6 worm cellular contexts compared by ENCODE assay signal in genomic region chrV:7759270-7759669, ce11.
TF ChIP-seq lines count a peak whose summit lies in the region.

No protein-coding gene starts in this region.

TF ChIP-seq in whole organism, L1 larva, 84 proteins besides CTCF, POLR2A, EP300 and RAD21 (continued from another document and continues in another):
- TF ChIP-seq nhr-12 (tag; optimal IDR thresholded peaks at IDR 0.05; lab: Kevin White, UChicago) (no peak), aly-2 (tag; optimal IDR thresholded peaks at IDR 0.05; lab: Kevin White, UChicago) (no peak), zag-1 (tag; optimal IDR thresholded peaks at IDR 0.05; lab: Kevin White, UChicago) (peak; percentile 13), lin-14 (GFP tag; optimal IDR thresholded peaks at IDR 0.05; lab: Kevin White, UChicago) (peak; percentile 97), pqm-1 (tag; optimal IDR thresholded peaks at IDR 0.05; lab: Kevin White, UChicago) (no peak), fos-1 (tag; optimal IDR thresholded peaks at IDR 0.05; lab: Kevin White, UChicago) (peak; percentile 49), hpl-2 (GFP tag; optimal IDR thresholded peaks at IDR 0.05; lab: Kevin White, UChicago) (no peak), elt-3 (tag; optimal IDR thresholded peaks at IDR 0.05; lab: Kevin White, UChicago) (peak in 3 of 6 experiments; percentile 7 to 61 (median 26)), grh-1 (GFP tag; IDR thresholded peaks at IDR 0.05; lab: Robert Waterston, UW) (no peak), pag-3 (tag; optimal IDR thresholded peaks at IDR 0.05; lab: Kevin White, UChicago; ENCODE audit: borderline replicate concordance, insufficient read depth) (no peak), unc-62 (GFP tag; optimal IDR thresholded peaks at IDR 0.05; lab: Kevin White, UChicago) (no peak), efl-3 (GFP tag; optimal IDR thresholded peaks at IDR 0.05; lab: Kevin White, UChicago) (no peak), unc-130 (tag; optimal IDR thresholded peaks at IDR 0.05; lab: Kevin White, UChicago) (peak; percentile 44), nhr-76 (tag; optimal IDR thresholded peaks at IDR 0.05; lab: Kevin White, UChicago) (no peak), snu-23 (GFP tag; optimal IDR thresholded peaks at IDR 0.05; lab: Kevin White, UChicago) (peak; percentile 89), alr-1 (tag; optimal IDR thresholded peaks at IDR 0.05; lab: Kevin White, UChicago; ENCODE audit: borderline replicate concordance) (no peak), mdl-1 (tag; optimal IDR thresholded peaks at IDR 0.05; lab: Kevin White, UChicago) (peak in 1 of 2 experiments; percentile 73), jun-1 (tag; optimal IDR thresholded peaks at IDR 0.05; lab: Kevin White, UChicago) (no peak), nhr-71 (tag; optimal IDR thresholded peaks at IDR 0.05; lab: Kevin White, UChicago) (peak; percentile 86), lin-13 (GFP tag; optimal IDR thresholded peaks at IDR 0.05; lab: Kevin White, UChicago) (peak; percentile 45), rnt-1 (tag; optimal IDR thresholded peaks at IDR 0.05; lab: Kevin White, UChicago) (peak; percentile 61), nhr-11 (tag; optimal IDR thresholded peaks at IDR 0.05; lab: Kevin White, UChicago) (no peak)

TF ChIP-seq in whole organism, L2 larva, 48 proteins besides CTCF, POLR2A, EP300 and RAD21 (continued from another document):
- TF ChIP-seq unc-62 (GFP tag; optimal IDR thresholded peaks at IDR 0.05; lab: Kevin White, UChicago): peak; percentile 24
- no peak for TF ChIP-seq lin-11 (tag; optimal IDR thresholded peaks at IDR 0.05; lab: Kevin White, UChicago)
- peak; percentile 80 for TF ChIP-seq unc-55 (GFP tag; optimal IDR thresholded peaks at IDR 0.05; lab: Kevin White, UChicago)
- TF ChIP-seq nhr-21 (tag; optimal IDR thresholded peaks at IDR 0.05; lab: Kevin White, UChicago): peak; percentile 12
- peak; percentile 82 for TF ChIP-seq C34F6.9 (tag; optimal IDR thresholded peaks at IDR 0.05; lab: Kevin White, UChicago)
- no peak for TF ChIP-seq skn-1 (tag; optimal IDR thresholded peaks at IDR 0.05; lab: Kevin White, UChicago)
- no peak for TF ChIP-seq dmd-4 (tag; optimal IDR thresholded peaks at IDR 0.05; lab: Kevin White, UChicago)
- peak; percentile 36 for TF ChIP-seq F13H6.1 (tag; optimal IDR thresholded peaks at IDR 0.05; lab: Kevin White, UChicago)
- TF ChIP-seq nhr-11 (tag; optimal IDR thresholded peaks at IDR 0.05; lab: Kevin White, UChicago): no peak
- TF ChIP-seq elt-3 (tag; optimal IDR thresholded peaks at IDR 0.05; lab: Kevin White, UChicago): no peak
- TF ChIP-seq lin-13 (GFP tag; optimal IDR thresholded peaks at IDR 0.05; lab: Kevin White, UChicago): peak; percentile 26
- no peak for TF ChIP-seq ama-1 (optimal IDR thresholded peaks at IDR 0.05; lab: Kevin White, UChicago)
- peak; percentile 24 for TF ChIP-seq nhr-25 (tag; optimal IDR thresholded peaks at IDR 0.05; lab: Kevin White, UChicago)
- no peak for TF ChIP-seq nhr-12 (tag; optimal IDR thresholded peaks at IDR 0.05; lab: Kevin White, UChicago)
- TF ChIP-seq sem-4 (tag; optimal IDR thresholded peaks at IDR 0.05; lab: Kevin White, UChicago): no peak
- peak; percentile 75 for TF ChIP-seq crh-2 (tag; optimal IDR thresholded peaks at IDR 0.05; lab: Kevin White, UChicago)
- peak; percentile 12 for TF ChIP-seq zag-1 (tag; optimal IDR thresholded peaks at IDR 0.05; lab: Kevin White, UChicago)
- no peak for TF ChIP-seq peb-1 (tag; optimal IDR thresholded peaks at IDR 0.05; lab: Kevin White, UChicago)
- TF ChIP-seq mdl-1 (tag; optimal IDR thresholded peaks at IDR 0.05; lab: Kevin White, UChicago): peak in 1 of 2 experiments; percentile 73
- no peak for TF ChIP-seq ztf-4 (tag; optimal IDR thresholded peaks at IDR 0.05; lab: Kevin White, UChicago)
- TF ChIP-seq Y55F3AM.14 (GFP tag; optimal IDR thresholded peaks at IDR 0.05; lab: Kevin White, UChicago): no peak
- TF ChIP-seq egl-27 (tag; optimal IDR thresholded peaks at IDR 0.05; lab: Kevin White, UChicago): peak; percentile 60

TF ChIP-seq in whole organism, L3 larva, 47 proteins besides CTCF, POLR2A, EP300 and RAD21 (continued from another document):
- TF ChIP-seq tbx-2 (tag; optimal IDR thresholded peaks at IDR 0.05; lab: Kevin White, UChicago): no peak
- TF ChIP-seq lin-39 (tag; optimal IDR thresholded peaks at IDR 0.05; lab: Kevin White, UChicago): peak; percentile 46
- TF ChIP-seq nhr-23 (tag; optimal IDR thresholded peaks at IDR 0.05; lab: Kevin White, UChicago): peak; percentile 31
- TF ChIP-seq aly-2 (tag; optimal IDR thresholded peaks at IDR 0.05; lab: Kevin White, UChicago): no peak
- TF ChIP-seq ceh-82 (tag; optimal IDR thresholded peaks at IDR 0.05; lab: Kevin White, UChicago): no peak
- peak; percentile 61 for TF ChIP-seq pha-4 (tag; optimal IDR thresholded peaks at IDR 0.05; lab: Kevin White, UChicago)
- TF ChIP-seq egl-5 (tag; optimal IDR thresholded peaks at IDR 0.05; lab: Kevin White, UChicago): peak; percentile 79
- TF ChIP-seq nhr-77 (tag; optimal IDR thresholded peaks at IDR 0.05; lab: Kevin White, UChicago): no peak
- peak; percentile 57 for TF ChIP-seq nfya-1 (tag; optimal IDR thresholded peaks at IDR 0.05; lab: Kevin White, UChicago; ENCODE audit: insufficient read depth)
- TF ChIP-seq hmg-11 (tag; optimal IDR thresholded peaks at IDR 0.05; lab: Kevin White, UChicago): peak; percentile 42
- TF ChIP-seq daf-12 (tag; optimal IDR thresholded peaks at IDR 0.05; lab: Kevin White, UChicago): no peak
TF ChIP-seq in whole organism, L3 larva: peak in this region for 12.

TF ChIP-seq in whole organism, L4 larva, 104 proteins besides CTCF, POLR2A, EP300 and RAD21 (continued from another document):
- peak; percentile 2 for TF ChIP-seq fkh-10 (GFP tag; optimal IDR thresholded peaks at IDR 0.05; lab: Kevin White, UChicago)
- TF ChIP-seq dmd-6 (GFP tag; IDR thresholded peaks at IDR 0.05; lab: Robert Waterston, UW): peak; percentile 57
- TF ChIP-seq rbr-2 (tag; optimal IDR thresholded peaks at IDR 0.05; lab: Kevin White, UChicago): peak; percentile 52
- peak in 1 of 2 experiments; percentile 52 for TF ChIP-seq lsy-2 (tag; optimal IDR thresholded peaks at IDR 0.05; lab: Kevin White, UChicago)
- TF ChIP-seq nhr-28 (tag; optimal IDR thresholded peaks at IDR 0.05; lab: Kevin White, UChicago): peak; percentile 76
- TF ChIP-seq daf-16 (GFP tag; optimal IDR thresholded peaks at IDR 0.05; lab: Kevin White, UChicago): peak in 1 of 2 experiments; percentile 92
- peak; percentile 87 for TF ChIP-seq daf-16 (tag; optimal IDR thresholded peaks at IDR 0.05; lab: Kevin White, UChicago)
- no peak for TF ChIP-seq mxl-3 (GFP tag; optimal IDR thresholded peaks at IDR 0.05; lab: Kevin White, UChicago)
- no peak for TF ChIP-seq skn-1 (tag; optimal IDR thresholded peaks at IDR 0.05; lab: Kevin White, UChicago)
- peak; percentile 92 for TF ChIP-seq aha-1 (tag; lab: Kevin White, UChicago)
- no peak for TF ChIP-seq fos-1 (tag; optimal IDR thresholded peaks at IDR 0.05; lab: Kevin White, UChicago)
- TF ChIP-seq egl-27 (tag; optimal IDR thresholded peaks at IDR 0.05; lab: Kevin White, UChicago): no peak
- no peak for TF ChIP-seq nhr-77 (tag; optimal IDR thresholded peaks at IDR 0.05; lab: Kevin White, UChicago)
- peak in 1 of 2 experiments; percentile 99 for TF ChIP-seq unc-62 (GFP tag; optimal IDR thresholded peaks at IDR 0.05 in 1 of 2; lab: Kevin White, UChicago)
- TF ChIP-seq unc-62 (tag; optimal IDR thresholded peaks at IDR 0.05; lab: Kevin White, UChicago): no peak

TF ChIP-seq in whole organism, late embryonic, 69 proteins besides CTCF, POLR2A, EP300 and RAD21 (continued from another document):
- TF ChIP-seq pha-4 (tag; optimal IDR thresholded peaks at IDR 0.05; lab: Kevin White, UChicago): no peak
- TF ChIP-seq nfya-1 (tag; optimal IDR thresholded peaks at IDR 0.05; lab: Kevin White, UChicago): no peak
- TF ChIP-seq fkh-6 (tag; optimal IDR thresholded peaks at IDR 0.05; lab: Kevin White, UChicago): no peak
- TF ChIP-seq zip-5 (tag; optimal IDR thresholded peaks at IDR 0.05; lab: Kevin White, UChicago): no peak
- no peak for TF ChIP-seq sox-2 (GFP tag; IDR thresholded peaks at IDR 0.05; lab: Robert Waterston, UW)
- TF ChIP-seq ceh-48 (tag; optimal IDR thresholded peaks at IDR 0.05; lab: Kevin White, UChicago): no peak
- TF ChIP-seq che-1 (tag; optimal IDR thresholded peaks at IDR 0.05; lab: Kevin White, UChicago): no peak
- no peak for TF ChIP-seq ceh-22 (tag; optimal IDR thresholded peaks at IDR 0.05; lab: Kevin White, UChicago)
- TF ChIP-seq T23F11.4 (GFP tag; optimal IDR thresholded peaks at IDR 0.05; lab: Kevin White, UChicago): no peak
- TF ChIP-seq eyg-1 (tag; optimal IDR thresholded peaks at IDR 0.05; lab: Kevin White, UChicago): no peak
- no peak for TF ChIP-seq tbx-7 (tag; optimal IDR thresholded peaks at IDR 0.05; lab: Kevin White, UChicago)

TF ChIP-seq in whole organism, young adult, 124 proteins besides CTCF, POLR2A, EP300 and RAD21 (continued from another document):
- TF ChIP-seq attf-6 (GFP tag; IDR thresholded peaks at IDR 0.05; lab: Robert Waterston, UW) (no peak), mxl-1 (tag; optimal IDR thresholded peaks at IDR 0.05; lab: Kevin White, UChicago) (no peak), attf-5 (GFP tag; optimal IDR thresholded peaks at IDR 0.05; lab: Kevin White, UChicago) (no peak), K12H6.12 (tag; optimal IDR thresholded peaks at IDR 0.05; lab: Kevin White, UChicago) (peak; percentile 73), ets-4 (GFP tag; optimal IDR thresholded peaks at IDR 0.05; lab: Kevin White, UChicago) (no peak), tlf-1 (GFP tag; optimal IDR thresholded peaks at IDR 0.05; lab: Kevin White, UChicago) (no peak), K11D2.4 (GFP tag; IDR thresholded peaks at IDR 0.05; lab: Robert Waterston, UW) (no peak), lin-40 (tag; optimal IDR thresholded peaks at IDR 0.05; lab: Kevin White, UChicago) (peak; percentile 33), ceh-91 (GFP tag; IDR thresholded peaks at IDR 0.05; lab: Robert Waterston, UW) (no peak), snpc-1.1 (tag; optimal IDR thresholded peaks at IDR 0.05; lab: Kevin White, UChicago; ENCODE audit: insufficient read depth) (no peak), athp-1 (tag; optimal IDR thresholded peaks at IDR 0.05; lab: Kevin White, UChicago) (no peak), Y95B8A.8 (GFP tag; IDR thresholded peaks at IDR 0.05; lab: Robert Waterston, UW) (no peak), rcor-1 (GFP tag; IDR thresholded peaks at IDR 0.05; lab: Robert Waterston, UW) (no peak), bed-1 (GFP tag; IDR thresholded peaks at IDR 0.05; lab: Robert Waterston, UW) (no peak), egrh-3 (GFP tag; IDR thresholded peaks at IDR 0.05; lab: Robert Waterston, UW) (no peak), madf-6 (GFP tag; IDR thresholded peaks at IDR 0.05; lab: Robert Waterston, UW) (no peak), somi-1 (GFP tag; optimal IDR thresholded peaks at IDR 0.05; lab: Kevin White, UChicago) (peak; percentile 61)
